Fruit fly (Drosophila melanogaster) whole organism, adult: ENCODE data around the gene CG32066.

Source experiments
- CG11617 ChIP-seq: fragments of 200-800 bp; sonication (Bioruptor generic); optimal IDR thresholded peaks from 2 replicates; lab custom pipeline; 2017; ENCODE audit warnings: mild to moderate bottlenecking, missing biosample characterization, missing genetic modification reagents, missing genetic modification characterization
- CG7045 ChIP-seq: fragments of 200-800 bp; sonication (Bioruptor generic); optimal IDR thresholded peaks from 2 replicates; lab custom pipeline; 2017; ENCODE audit warnings: missing biosample characterization, mild to moderate bottlenecking, missing genetic modification characterization
- CG7101 ChIP-seq: fragments of 200-800 bp; sonication (Bioruptor generic); optimal IDR thresholded peaks from 2 replicates; lab custom pipeline; 2018; ENCODE audit warnings: missing biosample characterization, mild to moderate bottlenecking, missing genetic modification characterization, moderate library complexity
- Clk ChIP-seq: fragments of 200-800 bp; sonication (Bioruptor generic); optimal IDR thresholded peaks from 2 replicates; lab custom pipeline; 2017; ENCODE audit warnings: missing biosample characterization, missing genetic modification characterization
- Hr96 ChIP-seq: fragments of 200-800 bp; sonication (Bioruptor generic); optimal IDR thresholded peaks from 2 replicates; lab custom pipeline; 2016; ENCODE audit warnings: missing biosample characterization, missing genetic modification characterization
- Mnt ChIP-seq: fragments of 200-800 bp; sonication (Bioruptor generic); optimal IDR thresholded peaks from 2 replicates; lab custom pipeline; 2016; ENCODE audit warnings: missing biosample characterization, mild to moderate bottlenecking, missing genetic modification characterization
- cic ChIP-seq: fragments of 200-800 bp; sonication (Bioruptor generic); optimal IDR thresholded peaks from 2 replicates; lab custom pipeline; 2017; ENCODE audit warnings: missing biosample characterization, mild to moderate bottlenecking, missing genetic modification characterization, moderate library complexity
- cnc ChIP-seq, 2 experiments: fragments of >200 bp; optimal IDR thresholded peaks; 2 replicates each; lab custom pipeline; 2017
- kay ChIP-seq: fragments of 200-800 bp; sonication (Bioruptor generic); peaks from one replicate; lab custom pipeline; 2016; ENCODE audit warnings: missing biosample characterization, missing genetic modification characterization, borderline replicate concordance
- ovo ChIP-seq: fragments of 200-800 bp; sonication (Bioruptor generic); optimal IDR thresholded peaks from 2 replicates; lab custom pipeline; 2016; ENCODE audit warnings: missing biosample characterization, missing genetic modification characterization
- pad ChIP-seq: fragments of 200-800 bp; sonication (Bioruptor generic); optimal IDR thresholded peaks from 3 replicates; lab custom pipeline; 2017; ENCODE audit warnings: missing biosample characterization, missing genetic modification characterization, mild to moderate bottlenecking, moderate library complexity, missing genetic modification reagents
- tj ChIP-seq: fragments of 200-800 bp; sonication (Bioruptor generic); optimal IDR thresholded peaks from 3 replicates; lab custom pipeline; 2017; ENCODE audit warnings: missing biosample characterization, mild to moderate bottlenecking, missing genetic modification characterization, moderate library complexity

- no peak for TF ChIP-seq kay (GFP tag; lab: Kevin White, UChicago)
- no peak for TF ChIP-seq pad (GFP tag; lab: Kevin White, UChicago)
- no peak for TF ChIP-seq cic (GFP tag; lab: Kevin White, UChicago)
- TF ChIP-seq CG7101 (tag; lab: Kevin White, UChicago) = no peak
- TF ChIP-seq CG7045 (GFP tag; lab: Kevin White, UChicago) = no peak
- no peak for TF ChIP-seq tj (GFP tag; lab: Kevin White, UChicago)
- no peak for TF ChIP-seq cnc (optimal IDR thresholded peaks at IDR 0.05; lab: Kevin White, UChicago)
- no peak for TF ChIP-seq CG11617 (GFP tag; lab: Kevin White, UChicago)
- TF ChIP-seq ovo = no peak
- no peak for TF ChIP-seq Clk
- TF ChIP-seq Hr96 (GFP tag; lab: Kevin White, UChicago) = no peak
- no peak for TF ChIP-seq Mnt (GFP tag; lab: Kevin White, UChicago)
Measured at dm6 chr3L:10672540-10672939, 11.7 kb upstream of the CG32066 start.
